Fruit fly (Drosophila melanogaster) whole organism, adult: ENCODE data around the gene CG4452.

Source experiments
- CG14711 ChIP-seq: fragments of 200-800 bp; sonication (Bioruptor generic); optimal IDR thresholded peaks from 2 replicates; lab custom pipeline; 2018; ENCODE audit warnings: missing biosample characterization, mild to moderate bottlenecking, missing genetic modification characterization, moderate library complexity
- CG33017 ChIP-seq: fragments of 200-800 bp; sonication (Bioruptor generic); optimal IDR thresholded peaks from 2 replicates; lab custom pipeline; 2018; ENCODE audit warnings: missing biosample characterization, mild to moderate bottlenecking, missing genetic modification characterization, moderate library complexity
- Mnt ChIP-seq: fragments of 200-800 bp; sonication (Bioruptor generic); optimal IDR thresholded peaks from 2 replicates; lab custom pipeline; 2016; ENCODE audit warnings: missing biosample characterization, mild to moderate bottlenecking, missing genetic modification characterization
- pad ChIP-seq: fragments of 200-800 bp; sonication (Bioruptor generic); optimal IDR thresholded peaks from 3 replicates; lab custom pipeline; 2017; ENCODE audit warnings: missing biosample characterization, missing genetic modification characterization, mild to moderate bottlenecking, moderate library complexity, missing genetic modification reagents
- tj ChIP-seq: fragments of 200-800 bp; sonication (Bioruptor generic); optimal IDR thresholded peaks from 3 replicates; lab custom pipeline; 2017; ENCODE audit warnings: missing biosample characterization, mild to moderate bottlenecking, missing genetic modification characterization, moderate library complexity

DNA sequence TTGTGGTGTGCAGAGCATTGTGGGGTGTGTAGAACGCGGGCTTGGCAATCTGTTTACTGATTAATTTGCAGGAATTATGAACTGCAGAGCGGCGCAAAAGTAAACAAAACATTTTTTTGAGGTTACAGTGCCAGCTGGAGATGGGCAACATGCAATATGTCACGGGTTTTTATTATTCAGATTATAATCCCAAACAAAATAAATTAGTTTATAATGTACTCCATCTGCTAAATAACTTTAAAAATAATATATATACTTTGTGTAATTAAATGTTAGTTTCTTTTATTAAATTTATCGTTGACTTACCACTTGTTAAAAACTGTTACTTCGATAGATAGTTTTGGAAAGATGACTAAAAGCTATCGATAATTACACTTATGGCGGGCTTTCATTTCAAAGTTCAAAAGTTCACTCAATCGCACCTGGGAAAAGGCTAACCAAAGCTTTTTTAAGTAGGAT lies 3.8 kb downstream of the CG4452 start, which contains the start of gene Fdx1:
- TF ChIP-seq Mnt (peak; percentile 40), CG33017 (no peak), tj (GFP tag; lab: Kevin White, UChicago) (peak; percentile 88), CG14711 (tag; lab: Kevin White, UChicago) (peak; percentile 49), pad (GFP tag; lab: Kevin White, UChicago) (peak; percentile 18)
